Fruit fly (Drosophila melanogaster): Measurements from ENCODE around the gene Spindly.

Gene Spindly

dm6 chr2L:3575679-3576442 is 45.7 kb upstream of the Spindly start, which contains the start of gene CG43815:
TSS of gene CG43815 (plus strand) at chr2L:3576210.
- peak; percentile 36 for TF ChIP-seq CG14710 (tag; optimal IDR thresholded peaks at IDR 0.05)
- TF ChIP-seq Mes4 (GFP tag; optimal IDR thresholded peaks at IDR 0.05), result no peak
- no peak for TF ChIP-seq disco-r (GFP tag; optimal IDR thresholded peaks at IDR 0.05)
- no peak for TF ChIP-seq wor (GFP tag; IDR thresholded peaks at IDR 0.05)
- TF ChIP-seq ci (GFP tag; IDR thresholded peaks at IDR 0.05), result peak; percentile 10; the same call in 1 of the 3 replicates
- no peak for TF ChIP-seq cg (GFP tag; optimal IDR thresholded peaks at IDR 0.05)
- TF ChIP-seq CG7987 (GFP tag; optimal IDR thresholded peaks at IDR 0.05), result no peak
- no peak for TF ChIP-seq Hr51 (GFP tag; optimal IDR thresholded peaks at IDR 0.05)
- TF ChIP-seq odd (GFP tag; optimal IDR thresholded peaks at IDR 0.05), result peak; percentile 3
- TF ChIP-seq CG3407 (GFP tag; optimal IDR thresholded peaks at IDR 0.05), result peak; percentile 15
- TF ChIP-seq NfI (GFP tag; optimal IDR thresholded peaks at IDR 0.05), result no peak
- 0 out of 2 replicates have a peak, but pooled peaks have one; percentile 10 for TF ChIP-seq E2f2 (GFP tag; IDR thresholded peaks at IDR 0.05)
- peak; percentile 17 for TF ChIP-seq CG12391 (tag; optimal IDR thresholded peaks at IDR 0.05)
- TF ChIP-seq ATbp (GFP tag; optimal IDR thresholded peaks at IDR 0.05), result peak; percentile 51
- TF ChIP-seq CG2712 (tag; optimal IDR thresholded peaks at IDR 0.05), result peak; percentile 31
- no peak for TF ChIP-seq stwl (tag; optimal IDR thresholded peaks at IDR 0.05)
- TF ChIP-seq CG31441 (GFP tag; IDR thresholded peaks at IDR 0.05), result 0 out of 2 replicates have a peak, but pooled peaks have one; percentile 16
- TF ChIP-seq CG9215 (GFP tag; IDR thresholded peaks at IDR 0.05), result no peak
- peak; percentile 6 for TF ChIP-seq CG3838 (GFP tag; optimal IDR thresholded peaks at IDR 0.05)
- TF ChIP-seq CG10431 (GFP tag; optimal IDR thresholded peaks at IDR 0.05), result no peak
- TF ChIP-seq CG33213 (GFP tag; optimal IDR thresholded peaks at IDR 0.05), result no peak
- TF ChIP-seq CG14441 (GFP tag; IDR thresholded peaks at IDR 0.05), result no peak
- TF ChIP-seq Abd-B (GFP tag; optimal IDR thresholded peaks at IDR 0.05), result no peak
- no peak for TF ChIP-seq Ada2b (GFP tag; IDR thresholded peaks at IDR 0.05)
- peak; percentile 48 for TF ChIP-seq wek (GFP tag; optimal IDR thresholded peaks at IDR 0.05)
- TF ChIP-seq salm (tag; optimal IDR thresholded peaks at IDR 0.05), result no peak
- no peak for TF ChIP-seq CG4404 (GFP tag; IDR thresholded peaks at IDR 0.05)
- peak; percentile 18 for TF ChIP-seq CG6813 (GFP tag; optimal IDR thresholded peaks at IDR 0.05)
- TF ChIP-seq oc (tag; optimal IDR thresholded peaks at IDR 0.05), result no peak
- peak; percentile 58 for TF ChIP-seq gem (tag; optimal IDR thresholded peaks at IDR 0.05)
- TF ChIP-seq CG1529 (GFP tag; optimal IDR thresholded peaks at IDR 0.05), result no peak
- TF ChIP-seq CG14667 (GFP tag; IDR thresholded peaks at IDR 0.05), result no peak
- TF ChIP-seq CG9797 (GFP tag; optimal IDR thresholded peaks at IDR 0.05), result no peak
- no peak for TF ChIP-seq C15 (GFP tag; IDR thresholded peaks at IDR 0.05)
- TF ChIP-seq CG18262 (tag; optimal IDR thresholded peaks at IDR 0.05), result peak; percentile 32
- TF ChIP-seq CG10979 (tag; optimal IDR thresholded peaks at IDR 0.05), result peak; percentile 52
- no peak for TF ChIP-seq CG10209 (GFP tag; optimal IDR thresholded peaks at IDR 0.05)
- no peak for TF ChIP-seq Poxn (GFP tag; IDR thresholded peaks at IDR 0.05)
- no peak for TF ChIP-seq chn (GFP tag; optimal IDR thresholded peaks at IDR 0.05)
- TF ChIP-seq H15 (GFP tag; IDR thresholded peaks at IDR 0.05), result no peak
- TF ChIP-seq cwo (GFP tag; optimal IDR thresholded peaks at IDR 0.05), result no peak
- peak; percentile 9 for TF ChIP-seq Blimp-1 (GFP tag; optimal IDR thresholded peaks at IDR 0.05)
- peak; percentile 22 for TF ChIP-seq CG30403 (GFP tag; optimal IDR thresholded peaks at IDR 0.05)
- TF ChIP-seq CG17328 (GFP tag; IDR thresholded peaks at IDR 0.05), result peak; percentile 37; the same call in 1 of the 2 replicates
- 0 out of 3 replicates have a peak, but pooled peaks have one; percentile 57 for TF ChIP-seq z (GFP tag; IDR thresholded peaks at IDR 0.05)
- TF ChIP-seq Ets65A (GFP tag), result peak; percentile 20
- peak in 1 of 3 experiments; percentile 36 for TF ChIP-seq lola (GFP tag; optimal IDR thresholded peaks at IDR 0.05)
- TF ChIP-seq onecut (GFP tag; IDR thresholded peaks at IDR 0.05), result no peak
- TF ChIP-seq CG42726 (GFP tag; IDR thresholded peaks at IDR 0.05; ENCODE audit: partially characterized antibody), result no peak

Data from whole organism, embryonic.